Worm (Caenorhabditis elegans) whole organism, L1 larva: Measurements from ENCODE around the gene Y105C5B.5.

ENCODE experiments used
- ces-1 ChIP-seq: fragments of 150-350 bp; optimal IDR thresholded peaks from 2 replicates; lab custom pipeline; 2014; ENCODE audit warnings: missing biosample characterization, missing genetic modification reagents, missing genetic modification characterization
- egl-27 ChIP-seq, 2 experiments: fragments of 150-350 bp in 1 of 2; sonication (generic microtip); optimal IDR thresholded peaks; 3 replicates each; lab custom pipeline; 2017 to 2018; ENCODE audit warnings: missing biosample characterization in 2 of 2, missing genetic modification characterization in 2 of 2, missing genetic modification reagents in 2 of 2
- mdl-1 ChIP-seq, 2 experiments: fragments of 150-350 bp; optimal IDR thresholded peaks; 2 replicates each; lab custom pipeline; 2014 to 2017; ENCODE audit warnings: missing biosample characterization in 2 of 2, missing genetic modification characterization in 2 of 2, inconsistent platforms in 1 of 2
- nhr-237 ChIP-seq: fragments of 150-350 bp; optimal IDR thresholded peaks from 2 replicates; lab custom pipeline; 2014; ENCODE audit warnings: missing biosample characterization, missing genetic modification characterization
- nhr-76 ChIP-seq: sonication (generic microtip); optimal IDR thresholded peaks from 2 replicates; lab custom pipeline; 2017; ENCODE audit warnings: missing biosample characterization, missing genetic modification characterization
- nhr-77 ChIP-seq: fragments of 150-350 bp; optimal IDR thresholded peaks from 2 replicates; lab custom pipeline; 2014; ENCODE audit warnings: missing biosample characterization, missing genetic modification characterization
- nhr-90 ChIP-seq: sonication (generic microtip); optimal IDR thresholded peaks from 2 replicates; lab custom pipeline; 2016; ENCODE audit warnings: mild to moderate bottlenecking, missing genetic modification characterization, missing compliant biosample characterization; ENCODE audit not compliant: poor library complexity
- sptf-1 ChIP-seq: fragments of 150-350 bp; optimal IDR thresholded peaks from 2 replicates; lab custom pipeline; 2014; ENCODE audit warnings: missing biosample characterization, missing genetic modification characterization
- ztf-11 ChIP-seq, 2 experiments: sonication (generic microtip); optimal IDR thresholded peaks; 2 replicates each; lab custom pipeline; 2016 to 2017; ENCODE audit warnings: missing genetic modification characterization in 2 of 2, missing biosample characterization in 1 of 2, missing compliant biosample characterization in 1 of 2

DNA sequence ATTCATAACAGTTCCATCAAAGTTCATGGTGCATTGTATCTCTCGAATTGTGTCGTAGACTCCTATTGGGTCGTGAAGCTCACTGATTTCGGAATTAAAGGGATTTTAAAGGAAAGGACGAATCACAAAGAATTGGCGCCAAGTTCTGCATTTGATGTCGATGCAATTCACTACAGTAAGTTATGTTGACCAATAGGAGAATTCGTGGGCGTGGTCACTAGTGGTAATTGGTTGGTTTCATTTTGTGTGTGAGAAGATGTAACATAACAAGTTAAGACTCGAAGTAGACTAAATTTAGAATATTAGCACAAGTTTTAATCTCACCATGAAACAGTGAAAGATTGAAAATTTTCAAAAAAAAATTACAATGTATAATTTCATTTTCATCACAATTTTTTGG, 22.8 kb downstream of the Y105C5B.5 start:
- TF ChIP-seq mdl-1 (tag; optimal IDR thresholded peaks at IDR 0.05; lab: Kevin White, UChicago) (no peak), ztf-11 (tag; optimal IDR thresholded peaks at IDR 0.05; lab: Kevin White, UChicago) (no peak), nhr-76 (tag; lab: Kevin White, UChicago) (no peak), nhr-237 (tag; lab: Kevin White, UChicago) (no peak), egl-27 (tag; optimal IDR thresholded peaks at IDR 0.05; lab: Kevin White, UChicago) (no peak), sptf-1 (tag; lab: Kevin White, UChicago) (no peak), nhr-90 (tag; lab: Kevin White, UChicago) (no peak), nhr-77 (no peak), ces-1 (GFP tag; lab: Kevin White, UChicago) (no peak)
